Worm (Caenorhabditis elegans) whole organism, early embryonic: ENCODE data around the gene nhr-201.

Experiments
- ama-1 ChIP-seq: fragments of 150-350 bp; optimal IDR thresholded peaks from 2 replicates; lab custom pipeline; 2014
- ceh-13 ChIP-seq: fragments of 200-800 bp; sonication (Bioruptor generic); optimal IDR thresholded peaks from 2 replicates; lab custom pipeline; 2018; ENCODE audit warnings: mild to moderate bottlenecking, missing genetic modification characterization, missing compliant biosample characterization
- hmg-4 ChIP-seq: fragments of 200-800 bp; sonication (Bioruptor generic); optimal IDR thresholded peaks from 2 replicates; lab custom pipeline; 2018; ENCODE audit warnings: mild to moderate bottlenecking, missing genetic modification characterization, missing compliant biosample characterization

DNA sequence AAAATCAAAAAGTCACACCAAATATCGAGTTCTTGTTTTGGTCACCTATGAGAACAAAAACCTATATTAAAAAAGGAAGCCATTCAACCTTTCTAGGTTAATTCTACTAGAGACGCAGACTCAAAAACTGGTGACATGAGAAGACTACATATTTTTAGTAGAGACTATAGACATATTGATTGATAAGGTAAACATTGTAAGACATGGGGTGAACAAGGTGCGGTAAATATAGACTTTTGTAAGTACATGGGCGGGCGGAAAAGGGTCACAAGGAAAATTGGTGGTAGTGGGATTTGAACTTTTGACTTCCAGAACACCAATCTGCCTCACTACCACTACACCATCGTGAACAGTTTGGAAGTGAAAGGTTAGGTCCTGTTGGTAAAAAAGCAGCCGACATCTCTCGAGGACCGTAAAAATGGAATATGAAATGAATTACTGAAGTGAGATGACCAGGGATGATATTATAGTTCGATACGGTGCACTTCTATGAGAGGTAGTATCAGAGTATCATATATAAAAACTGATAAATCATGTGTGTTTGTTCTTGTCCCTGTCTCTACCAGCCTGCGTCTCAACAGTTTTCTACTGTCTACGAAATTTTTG is 19.8 kb downstream of the nhr-201 start, which contains the start of gene nhr-212:
- TF ChIP-seq hmg-4 (GFP tag; lab: Kevin White, UChicago), result no peak
- TF ChIP-seq ceh-13 (GFP tag; lab: Kevin White, UChicago), result no peak
- TF ChIP-seq ama-1, result no peak
